Worm (Caenorhabditis elegans) whole organism, young adult: ENCODE data around the gene F14D7.2.
"Not testable (repeated sequence)": the region's sequence is repeated elsewhere in the genome, so short reads cannot be mapped to it uniquely, and the experiment has no call there.

Experiments used
- B0261.1 ChIP-seq: sonication (generic microtip); optimal IDR thresholded peaks from 2 replicates; lab custom pipeline; 2016; ENCODE audit warnings: mild to moderate bottlenecking, missing genetic modification characterization, moderate library complexity, missing compliant biosample characterization
- B0336.3 ChIP-seq: fragments of 200-800 bp; sonication (Bioruptor generic); IDR thresholded peaks from 2 replicates; pipeline ENCODE4 v1.3.6; 2022; ENCODE audit warnings: missing genetic modification characterization, missing compliant biosample characterization
- F33H1.4 ChIP-seq: fragments of 200-800 bp; sonication (Bioruptor generic); IDR thresholded peaks from 2 replicates; pipeline ENCODE4 v1.3.6; 2022; ENCODE audit warnings: missing genetic modification reagents, missing genetic modification characterization, missing compliant biosample characterization
- F49E8.2 ChIP-seq: sonication (generic microtip); optimal IDR thresholded peaks from 3 replicates; lab custom pipeline; 2017; ENCODE audit warnings: missing genetic modification characterization, mild to moderate bottlenecking, missing compliant biosample characterization, antibody characterized with exemption, moderate library complexity; ENCODE audit not compliant: insufficient read depth
- F57C9.4 ChIP-seq: sonication (generic microtip); optimal IDR thresholded peaks from 2 replicates; lab custom pipeline; 2017; ENCODE audit warnings: mild to moderate bottlenecking, missing genetic modification characterization, missing compliant biosample characterization
- Y67H2A.10 ChIP-seq: fragments of 200-800 bp; sonication (Bioruptor generic); conservative IDR thresholded peaks from 2 replicates; pipeline ENCODE4 v1.3.6; 2022; ENCODE audit warnings: missing genetic modification reagents, missing genetic modification characterization, missing compliant biosample characterization
- ZK185.1 ChIP-seq: sonication (generic microtip); optimal IDR thresholded peaks from 2 replicates; lab custom pipeline; 2016; ENCODE audit warnings: mild to moderate bottlenecking, missing genetic modification characterization, missing compliant biosample characterization; ENCODE audit not compliant: poor library complexity, severe bottlenecking
- athp-1 ChIP-seq: sonication (generic microtip); optimal IDR thresholded peaks from 2 replicates; lab custom pipeline; 2017; ENCODE audit warnings: mild to moderate bottlenecking, missing genetic modification characterization, missing compliant biosample characterization
- bed-1 ChIP-seq: fragments of 200-800 bp; sonication (Bioruptor generic); IDR thresholded peaks from 2 replicates; pipeline ENCODE4 v1.3.6; 2022; ENCODE audit warnings: missing genetic modification reagents, missing genetic modification characterization, missing compliant biosample characterization
- bed-2 ChIP-seq: fragments of 200-800 bp; sonication (Bioruptor generic); IDR thresholded peaks from 2 replicates; pipeline ENCODE4 v1.3.6; 2022; ENCODE audit warnings: missing genetic modification reagents, missing genetic modification characterization, missing compliant biosample characterization
- ceh-27 ChIP-seq: fragments of 200-800 bp; sonication (Bioruptor generic); optimal IDR thresholded peaks from 2 replicates; lab custom pipeline; 2018; ENCODE audit warnings: mild to moderate bottlenecking, missing genetic modification characterization, moderate library complexity, missing compliant biosample characterization
- ceh-79 ChIP-seq: sonication (generic microtip); optimal IDR thresholded peaks from 2 replicates; lab custom pipeline; 2017; ENCODE audit warnings: mild to moderate bottlenecking, missing genetic modification characterization, missing compliant biosample characterization
- efl-1 ChIP-seq: fragments of 150-350 bp; optimal IDR thresholded peaks from 2 replicates; lab custom pipeline; 2014; ENCODE audit warnings: missing biosample characterization, missing genetic modification reagents, missing genetic modification characterization
- egl-18 ChIP-seq: fragments of 200-800 bp; sonication (Bioruptor generic); IDR thresholded peaks from 2 replicates; pipeline ENCODE4 v1.3.6; 2022; ENCODE audit warnings: missing genetic modification reagents, missing genetic modification characterization, missing compliant biosample characterization
- gei-17 ChIP-seq: fragments of 200-800 bp; sonication (Bioruptor generic); optimal IDR thresholded peaks from 2 replicates; lab custom pipeline; 2018; ENCODE audit warnings: mild to moderate bottlenecking, missing genetic modification characterization, missing compliant biosample characterization
- hlh-12 ChIP-seq: sonication (generic microtip); optimal IDR thresholded peaks from 2 replicates; lab custom pipeline; 2016; ENCODE audit warnings: missing genetic modification characterization, missing compliant biosample characterization
- hlh-26 ChIP-seq: fragments of 200-800 bp; sonication (Bioruptor generic); conservative IDR thresholded peaks from 2 replicates; pipeline ENCODE4 v1.3.6; 2022; ENCODE audit warnings: missing genetic modification reagents, missing genetic modification characterization, missing compliant biosample characterization
- let-526 ChIP-seq: fragments of 200-800 bp; sonication (Bioruptor generic); IDR thresholded peaks from 2 replicates; pipeline ENCODE4 v1.3.6; 2022; ENCODE audit warnings: missing genetic modification reagents, missing genetic modification characterization, missing compliant biosample characterization
- lin-26 ChIP-seq: fragments of 200-800 bp; sonication (Bioruptor generic); IDR thresholded peaks from 2 replicates; pipeline ENCODE4 v1.3.6; 2022; ENCODE audit warnings: missing genetic modification reagents, missing genetic modification characterization, missing compliant biosample characterization
- madf-6 ChIP-seq: fragments of 200-800 bp; sonication (Bioruptor generic); IDR thresholded peaks from 2 replicates; pipeline ENCODE4 v1.3.6; 2022; ENCODE audit warnings: missing genetic modification reagents, missing genetic modification characterization, missing compliant biosample characterization
- nfya-1 ChIP-seq: sonication (generic microtip); optimal IDR thresholded peaks from 2 replicates; lab custom pipeline; 2017; ENCODE audit warnings: antibody characterized with exemption, missing compliant biosample characterization, missing genetic modification characterization, borderline replicate concordance; ENCODE audit not compliant: insufficient read depth
- nhr-120 ChIP-seq: fragments of 200-800 bp; sonication (Bioruptor generic); IDR thresholded peaks from 2 replicates; pipeline ENCODE4 v1.3.6; 2022; ENCODE audit warnings: missing genetic modification characterization, missing compliant biosample characterization
- nhr-80 ChIP-seq: sonication (generic microtip); optimal IDR thresholded peaks from 2 replicates; lab custom pipeline; 2016; ENCODE audit warnings: missing genetic modification characterization, missing compliant biosample characterization
- nhr-90 ChIP-seq: sonication (generic microtip); optimal IDR thresholded peaks from 2 replicates; lab custom pipeline; 2016; ENCODE audit warnings: missing genotype, mild to moderate bottlenecking, missing genetic modification characterization, missing compliant biosample characterization
- rec-8 ChIP-seq, 2 experiments: sonication (generic microtip); optimal IDR thresholded peaks; 2 replicates each; lab custom pipeline; 2016; ENCODE audit warnings: mild to moderate bottlenecking in 2 of 2, missing genetic modification characterization in 2 of 2, missing genetic modification reagents in 2 of 2, missing genotype in 2 of 2, missing biosample characterization in 1 of 2, missing compliant biosample characterization in 1 of 2, moderate library complexity in 1 of 2
- repo-1 ChIP-seq: sonication (generic microtip); optimal IDR thresholded peaks from 2 replicates; lab custom pipeline; 2017; ENCODE audit warnings: mild to moderate bottlenecking, missing genetic modification characterization, missing compliant biosample characterization
- tlf-1 ChIP-seq: fragments of 200-800 bp; sonication (Bioruptor generic); optimal IDR thresholded peaks from 2 replicates; lab custom pipeline; 2018; ENCODE audit warnings: mild to moderate bottlenecking, missing genetic modification characterization, missing compliant biosample characterization
- unc-62 ChIP-seq: fragments of 150-350 bp; optimal IDR thresholded peaks from 2 replicates; lab custom pipeline; 2014; ENCODE audit warnings: missing biosample characterization, missing genetic modification reagents, missing genetic modification characterization
- ztf-25 ChIP-seq: fragments of 200-800 bp; sonication (Bioruptor generic); IDR thresholded peaks from 2 replicates; pipeline ENCODE4 v1.3.6; 2022; ENCODE audit warnings: missing genetic modification reagents, missing genetic modification characterization, missing compliant biosample characterization
- ztf-26 ChIP-seq: sonication (generic microtip); optimal IDR thresholded peaks from 2 replicates; lab custom pipeline; 2017; ENCODE audit warnings: missing genetic modification characterization, missing compliant biosample characterization

The F14D7.2 gene

ce11 chrV:14308164-14308563, 14.6 kb upstream of the F14D7.2 start, which contains the start of gene spig-5:
TSS of gene spig-5 (plus strand) at chrV:14308464.
- TF ChIP-seq nhr-90, ceh-79, athp-1 (tag; lab: Kevin White, UChicago): not testable (repeated sequence)
- TF ChIP-seq, all 124 proteins: peak for 0; not testable (repeated sequence) for 124

- not testable (repeated sequence) for TF ChIP-seq gei-17 (GFP tag; lab: Kevin White, UChicago); ztf-25; B0261.1 (tag; lab: Kevin White, UChicago)
Measured at ce11 chrV:14306771-14307170, 13.3 kb upstream of the F14D7.2 start, which contains the start of gene spig-4. TSS of gene spig-4 (minus strand) at chrV:14306871.

ce11 chrV:14301076-14301475, 7.6 kb upstream of the F14D7.2 start, which contains the start of gene F14D7.6:
TSS of gene F14D7.6 (plus strand) at chrV:14301413.
- TF ChIP-seq nhr-80 (tag; lab: Kevin White, UChicago), result peak; percentile 21
- TF ChIP-seq F49E8.2 (tag; lab: Kevin White, UChicago), result no peak

- TF ChIP-seq rec-8 (tag; optimal IDR thresholded peaks at IDR 0.05; lab: Kevin White, UChicago) (no peak), ztf-25 (no peak), nfya-1 (tag; lab: Kevin White, UChicago) (no peak), tlf-1 (GFP tag; lab: Kevin White, UChicago) (no peak), F33H1.4 (GFP tag; lab: Robert Waterston, UW) (no peak), egl-18 (no peak), nhr-90 (tag; lab: Kevin White, UChicago) (no peak), bed-1 (GFP tag; lab: Robert Waterston, UW) (no peak), repo-1 (tag; lab: Kevin White, UChicago) (no peak), ztf-26 (tag; lab: Kevin White, UChicago) (no peak), F57C9.4 (no peak), let-526 (GFP tag; lab: Robert Waterston, UW) (no peak)
- TF ChIP-seq, all 124 proteins: peak for 0
Measured at ce11 chrV:14299569-14300064, 6.1 kb upstream of the F14D7.2 start, which contains the start of the genes spig-3 and F14D7.12. TSS of gene spig-3 (minus strand) at chrV:14299669. TSS of gene F14D7.12 (plus strand) at chrV:14300014.

- TF ChIP-seq hlh-26 (GFP tag; lab: Robert Waterston, UW), result no peak
- no peak for TF ChIP-seq efl-1 (GFP tag; lab: Kevin White, UChicago)
- no peak for TF ChIP-seq lin-26 (GFP tag; lab: Robert Waterston, UW)
- no peak for TF ChIP-seq Y67H2A.10 (GFP tag; lab: Robert Waterston, UW)
- no peak for TF ChIP-seq unc-62 (GFP tag; lab: Kevin White, UChicago)
- TF ChIP-seq ceh-27 (GFP tag; lab: Kevin White, UChicago), result no peak
- no peak for TF ChIP-seq nhr-120 (GFP tag; lab: Robert Waterston, UW)
- no peak for TF ChIP-seq B0336.3 (GFP tag; lab: Robert Waterston, UW)
- no peak for TF ChIP-seq ZK185.1 (tag; lab: Kevin White, UChicago)
- TF ChIP-seq hlh-12, result no peak
- no peak for TF ChIP-seq bed-2 (GFP tag; lab: Robert Waterston, UW)
- no peak for TF ChIP-seq madf-6 (GFP tag; lab: Robert Waterston, UW)
Measured at ce11 chrV:14296499-14296898, 3.0 kb upstream of the F14D7.2 start, which contains the start of gene F14D7.3. TSS of gene F14D7.3 (plus strand) at chrV:14296799.
